Fruit fly (Drosophila melanogaster) whole organism, embryonic: ENCODE results near the gene Girdin.

Experiments
- Atf3 ChIP-seq: fragments of 200-800 bp; sonication (Bioruptor generic); optimal IDR thresholded peaks from 3 replicates; lab custom pipeline; 2016; ENCODE audit warnings: missing biosample characterization, missing genetic modification characterization
- B-H1 ChIP-seq: fragments of 200-800 bp; sonication (Bioruptor generic); IDR thresholded peaks from 3 replicates; pipeline ENCODE4 v1.3.6; 2022; ENCODE audit warnings: missing biosample characterization, missing genetic modification characterization
- BtbVII ChIP-seq: fragments of 200-800 bp; sonication (Bioruptor generic); optimal IDR thresholded peaks from 3 replicates; lab custom pipeline; 2017; ENCODE audit warnings: missing biosample characterization, mild to moderate bottlenecking, missing genetic modification characterization
- CG1024 ChIP-seq: fragments of 200-800 bp; sonication (Bioruptor generic); IDR thresholded peaks from 2 replicates; pipeline ENCODE4 v1.3.6; 2022; ENCODE audit warnings: missing biosample characterization, missing genetic modification characterization
- CG10431 ChIP-seq: fragments of 200-800 bp; sonication (Bioruptor generic); optimal IDR thresholded peaks from 3 replicates; lab custom pipeline; 2018; ENCODE audit warnings: missing biosample characterization, mild to moderate bottlenecking, missing genetic modification characterization
- CG10543 ChIP-seq: fragments of 200-800 bp; sonication (Bioruptor generic); optimal IDR thresholded peaks from 3 replicates; lab custom pipeline; 2017; ENCODE audit warnings: missing biosample characterization, mild to moderate bottlenecking, missing genetic modification characterization, moderate library complexity
- CG11247 ChIP-seq: fragments of 200-800 bp; sonication (Bioruptor generic); IDR thresholded peaks from 2 replicates; pipeline ENCODE4 v1.3.6; 2022; ENCODE audit warnings: missing biosample characterization, missing genetic modification characterization
- CG11398 ChIP-seq: fragments of 200-800 bp; sonication (Bioruptor generic); optimal IDR thresholded peaks from 2 replicates; lab custom pipeline; 2016; ENCODE audit warnings: missing biosample characterization, missing genetic modification characterization
- CG13287 ChIP-seq: fragments of 200-800 bp; sonication (Bioruptor generic); IDR thresholded peaks from 2 replicates; pipeline ENCODE4 v1.3.6; 2022; ENCODE audit warnings: missing biosample characterization, missing genetic modification characterization; ENCODE audit not compliant: partially characterized antibody
- CG18262 ChIP-seq: fragments of 200-800 bp; optimal IDR thresholded peaks from 3 replicates; lab custom pipeline; 2019; ENCODE audit warnings: missing biosample characterization, mild to moderate bottlenecking, missing genetic modification characterization, moderate library complexity
- CG2120 ChIP-seq: fragments of 200-800 bp; sonication (Bioruptor generic); optimal IDR thresholded peaks from 3 replicates; lab custom pipeline; 2016; ENCODE audit warnings: missing biosample characterization, missing genetic modification characterization
- CG42726 ChIP-seq: fragments of 200-800 bp; sonication (Bioruptor generic); IDR thresholded peaks from 2 replicates; pipeline ENCODE4 v1.3.6; 2022; ENCODE audit warnings: missing biosample characterization, missing genetic modification characterization; ENCODE audit not compliant: partially characterized antibody
- CG4730 ChIP-seq: fragments of 200-800 bp; sonication (Bioruptor generic); IDR thresholded peaks from 2 replicates; pipeline ENCODE4 v1.3.6; 2022; ENCODE audit warnings: missing biosample characterization, missing genetic modification characterization
- CG6854 ChIP-seq: fragments of 200-800 bp; sonication (Bioruptor generic); optimal IDR thresholded peaks from 3 replicates; lab custom pipeline; 2017; ENCODE audit warnings: missing biosample characterization, mild to moderate bottlenecking, missing genetic modification characterization
- CG7745 ChIP-seq: fragments of 200-800 bp; sonication (Bioruptor generic); optimal IDR thresholded peaks from 2 replicates; lab custom pipeline; 2018; ENCODE audit warnings: missing biosample characterization, mild to moderate bottlenecking, missing genetic modification characterization, moderate library complexity
- CG9215 ChIP-seq: fragments of 200-800 bp; sonication (Bioruptor generic); IDR thresholded peaks from 2 replicates; pipeline ENCODE4 v1.3.6; 2022; ENCODE audit warnings: missing biosample characterization, missing genetic modification characterization
- CHES-1-like ChIP-seq: fragments of 200-800 bp; sonication (Bioruptor generic); optimal IDR thresholded peaks from 2 replicates; lab custom pipeline; 2016; ENCODE audit warnings: missing biosample characterization, missing genetic modification characterization
- Dfd ChIP-seq, 2 experiments: fragments of >200 bp; optimal IDR thresholded peaks; 2 replicates each; lab custom pipeline; 2017; ENCODE audit warnings: missing biosample characterization in 2 of 2, missing genetic modification characterization in 2 of 2
- Eip74EF ChIP-seq, 2 experiments: fragments of 200-800 bp in 1 of 2; fragments of >200 bp in 1 of 2; sonication (Bioruptor generic) in 1 of 2; optimal IDR thresholded peaks; 2 replicates each; lab custom pipeline; 2017 to 2019; ENCODE audit warnings: missing biosample characterization in 2 of 2, missing genetic modification characterization in 2 of 2, mild to moderate bottlenecking in 1 of 2, moderate library complexity in 1 of 2
- Lim3 ChIP-seq: fragments of 200-800 bp; sonication (Bioruptor generic); IDR thresholded peaks from 2 replicates; pipeline ENCODE4 v1.3.6; 2022; ENCODE audit warnings: missing biosample characterization, missing genetic modification characterization
- Med ChIP-seq: fragments of 200-800 bp; sonication (Bioruptor generic); peaks from one replicate; lab custom pipeline; 2016; ENCODE audit warnings: missing biosample characterization, missing genetic modification characterization, mild to moderate bottlenecking, inconsistent platforms, moderate library complexity
- NFAT ChIP-seq: fragments of 200-800 bp; sonication (Bioruptor generic); IDR thresholded peaks from 2 replicates; pipeline ENCODE4 v1.3.6; 2022; ENCODE audit warnings: missing biosample characterization, missing genetic modification characterization
- Pdp1 ChIP-seq, 2 experiments: fragments of 200-800 bp; sonication (Bioruptor generic); optimal IDR thresholded peaks; 3 replicates each; lab custom pipeline; 2016; ENCODE audit warnings: missing biosample characterization in 2 of 2, missing genetic modification characterization in 2 of 2, mild to moderate bottlenecking in 1 of 2, moderate library complexity in 1 of 2
- Sry-β ChIP-seq: fragments of 200-800 bp; sonication (Bioruptor generic); optimal IDR thresholded peaks from 2 replicates; lab custom pipeline; 2018; ENCODE audit warnings: missing biosample characterization, mild to moderate bottlenecking, missing genetic modification characterization, moderate library complexity
- Stat92E ChIP-seq, 3 experiments: fragments of >200 bp in 2 of 3; fragments of 200-800 bp in 1 of 3; sonication (Bioruptor generic) in 1 of 3; optimal IDR thresholded peaks; 2 replicates each; lab custom pipeline; 2017 to 2019; ENCODE audit warnings: missing biosample characterization in 3 of 3, missing genetic modification characterization in 3 of 3, mild to moderate bottlenecking in 1 of 3, moderate library complexity in 1 of 3
- Xbp1 ChIP-seq: fragments of 200-800 bp; sonication (Bioruptor generic); optimal IDR thresholded peaks from 3 replicates; lab custom pipeline; 2016; ENCODE audit warnings: missing biosample characterization, mild to moderate bottlenecking, missing genetic modification characterization
- bbx ChIP-seq: fragments of 200-800 bp; sonication (Bioruptor generic); IDR thresholded peaks from 2 replicates; pipeline ENCODE4 v1.3.6; 2022; ENCODE audit warnings: missing biosample characterization, missing genetic modification characterization; ENCODE audit not compliant: partially characterized antibody
- cad ChIP-seq: fragments of >200 bp; optimal IDR thresholded peaks from 2 replicates; lab custom pipeline; 2017; ENCODE audit warnings: missing biosample characterization, missing genetic modification characterization
- ci ChIP-seq: fragments of 200-800 bp; sonication (Bioruptor generic); IDR thresholded peaks from 3 replicates; pipeline ENCODE4 v1.3.6; 2022; ENCODE audit warnings: missing biosample characterization, missing genetic modification characterization
- cwo ChIP-seq: fragments of 200-800 bp; sonication (Bioruptor generic); optimal IDR thresholded peaks from 3 replicates; lab custom pipeline; 2017; ENCODE audit warnings: missing biosample characterization, missing genetic modification characterization, mild to moderate bottlenecking, moderate library complexity, missing genetic modification reagents
- disco-r ChIP-seq: fragments of 200-800 bp; sonication (Bioruptor generic); optimal IDR thresholded peaks from 2 replicates; lab custom pipeline; 2016; ENCODE audit warnings: missing biosample characterization, missing genetic modification characterization
- ems ChIP-seq: fragments of 200-800 bp; sonication (Bioruptor generic); optimal IDR thresholded peaks from 3 replicates; lab custom pipeline; 2016; ENCODE audit warnings: missing biosample characterization, missing genetic modification characterization
- inv ChIP-seq: fragments of 200-800 bp; sonication (Bioruptor generic); IDR thresholded peaks from 2 replicates; pipeline ENCODE4 v1.3.6; 2022; ENCODE audit warnings: missing biosample characterization, missing genetic modification characterization; ENCODE audit not compliant: partially characterized antibody
- ken ChIP-seq: fragments of 200-800 bp; sonication (Bioruptor generic); IDR thresholded peaks from 3 replicates; pipeline ENCODE4 v1.3.6; 2022; ENCODE audit warnings: missing biosample characterization, missing genetic modification characterization
- nau ChIP-seq: fragments of 200-800 bp; sonication (Bioruptor generic); optimal IDR thresholded peaks from 3 replicates; lab custom pipeline; 2017; ENCODE audit warnings: missing biosample characterization, mild to moderate bottlenecking, missing genetic modification characterization, missing genetic modification reagents
- nerfin-2 ChIP-seq: fragments of 200-800 bp; sonication (Bioruptor generic); IDR thresholded peaks from 2 replicates; pipeline ENCODE4 v1.3.6; 2022; ENCODE audit warnings: missing biosample characterization, missing genetic modification characterization; ENCODE audit not compliant: partially characterized antibody
- pnt ChIP-seq: fragments of 200-800 bp; sonication (Bioruptor generic); optimal IDR thresholded peaks from 3 replicates; lab custom pipeline; 2016; ENCODE audit warnings: missing biosample characterization, missing genetic modification characterization
- ro ChIP-seq: fragments of 200-800 bp; sonication (Bioruptor generic); IDR thresholded peaks from 2 replicates; pipeline ENCODE4 v1.3.6; 2022; ENCODE audit warnings: missing biosample characterization, missing genetic modification characterization
- sima ChIP-seq: fragments of 200-800 bp; sonication (Bioruptor generic); optimal IDR thresholded peaks from 2 replicates; lab custom pipeline; 2016; ENCODE audit warnings: missing biosample characterization, missing genetic modification characterization
- sqz ChIP-seq: fragments of 200-800 bp; sonication (Bioruptor generic); optimal IDR thresholded peaks from 3 replicates; lab custom pipeline; 2018; ENCODE audit warnings: missing biosample characterization, mild to moderate bottlenecking, missing genetic modification characterization
- stc ChIP-seq: fragments of 200-800 bp; sonication (Bioruptor generic); IDR thresholded peaks from 2 replicates; pipeline ENCODE4 v1.3.6; 2022; ENCODE audit warnings: missing biosample characterization, missing genetic modification characterization
- sug ChIP-seq: fragments of 200-800 bp; optimal IDR thresholded peaks from 2 replicates; lab custom pipeline; 2019; ENCODE audit warnings: missing biosample characterization, mild to moderate bottlenecking, missing genetic modification characterization, moderate library complexity
- tap ChIP-seq: fragments of 200-800 bp; optimal IDR thresholded peaks from 3 replicates; lab custom pipeline; 2019; ENCODE audit warnings: missing biosample characterization, mild to moderate bottlenecking, missing genetic modification characterization, moderate library complexity
- ttk ChIP-seq: fragments of 200-800 bp; sonication (Bioruptor generic); IDR thresholded peaks from 2 replicates; pipeline ENCODE4 v2.1.2; 2022; ENCODE audit warnings: missing biosample characterization, missing genetic modification characterization

Girdin gene

DNA sequence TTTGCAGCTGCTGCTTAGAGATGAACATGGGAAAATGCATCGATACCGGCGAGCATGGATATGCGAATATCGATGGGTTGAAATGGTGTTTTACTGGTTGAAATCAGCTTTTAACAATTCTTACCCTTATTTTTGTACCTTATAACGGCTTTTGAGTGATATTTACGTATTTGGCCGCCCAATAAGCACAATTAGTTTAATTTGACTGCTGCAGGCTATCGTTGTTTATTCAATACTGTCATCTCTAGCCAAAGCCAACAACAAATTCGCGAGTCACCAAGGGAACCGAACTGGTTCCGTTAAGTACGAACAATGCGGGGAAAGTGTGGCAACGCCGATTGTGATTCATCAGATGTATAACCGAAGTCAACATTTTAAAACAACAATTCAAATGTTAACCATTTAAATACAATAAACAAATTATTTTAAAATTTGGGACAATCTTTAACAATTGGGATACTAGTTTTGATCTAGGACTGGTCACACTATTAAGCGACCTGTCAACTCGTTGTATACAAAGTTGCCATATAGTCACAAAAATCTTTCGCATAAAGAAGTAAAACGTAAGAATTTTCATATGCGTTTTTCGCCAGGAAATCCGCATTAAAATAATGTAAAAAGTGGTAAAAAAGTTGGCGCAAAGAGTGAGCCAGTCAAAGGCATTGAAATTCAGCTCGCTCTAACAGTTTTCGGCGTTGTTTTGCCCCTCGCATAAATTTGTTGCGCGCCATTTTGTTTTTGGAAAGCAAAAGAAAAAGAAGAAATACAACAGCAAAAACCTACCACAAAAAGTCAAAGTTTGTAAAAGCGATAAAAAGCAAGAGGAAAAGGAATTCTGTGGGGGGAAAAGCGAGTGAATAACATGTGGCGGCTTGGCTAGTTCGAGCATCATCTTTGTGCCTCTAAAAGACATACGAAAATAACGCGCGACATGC lies 30.3 kb upstream of the Girdin start, which contains the start of the genes Usp5 and BtbVII (continued):
- TF ChIP-seq stc (GFP tag; lab: Robert Waterston, UW) = no peak
- TF ChIP-seq CG9215 = peak; percentile 39; the same call in 1 of the 2 replicates
- TF ChIP-seq pnt (GFP tag; lab: Kevin White, UChicago) = peak; percentile 55
- no peak for TF ChIP-seq ttk (GFP tag; lab: Robert Waterston, UW)

DNA sequence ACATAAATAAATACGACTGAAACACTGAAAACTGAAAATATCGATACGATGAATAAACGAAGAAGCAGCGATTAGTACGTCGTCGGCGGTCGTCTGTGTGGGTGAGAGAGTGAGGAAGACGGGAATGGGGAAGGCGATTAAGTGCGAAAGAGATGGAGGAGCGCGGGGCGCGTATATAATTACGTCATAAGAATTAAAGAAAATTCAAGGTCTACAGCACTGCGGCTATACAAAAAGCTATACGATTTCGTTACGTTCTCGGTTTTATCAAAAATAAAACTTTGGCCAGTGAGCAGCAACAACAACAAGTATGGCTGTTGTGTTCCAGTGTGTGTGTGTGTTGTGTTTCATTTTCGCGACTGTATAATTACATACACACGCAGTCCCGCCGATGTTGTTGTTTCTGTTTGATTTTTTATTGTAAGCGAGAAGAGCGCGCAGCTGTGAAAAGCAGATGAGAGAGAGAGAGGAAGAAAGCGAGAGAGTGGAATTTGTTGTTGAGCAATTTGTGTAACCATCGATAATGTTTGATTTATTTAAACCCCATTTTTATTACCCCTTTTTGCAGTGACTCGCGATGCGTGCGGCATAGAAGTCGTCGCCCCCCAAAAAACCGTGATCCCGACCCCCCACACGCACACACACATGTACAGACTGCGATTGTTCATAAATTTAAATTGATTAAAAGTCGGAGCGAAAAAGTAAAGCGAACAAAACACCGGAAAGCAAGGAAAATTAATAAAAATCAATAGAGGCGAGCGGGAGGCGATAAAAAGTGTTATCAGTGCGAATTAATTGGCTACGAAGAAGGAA lies 29.5 kb upstream of the Girdin start:
- TF ChIP-seq disco-r (GFP tag; lab: Kevin White, UChicago) (no peak), Stat92E (GFP tag; optimal IDR thresholded peaks at IDR 0.05; lab: Kevin White, UChicago) (no peak), CG1024 (no peak), CG7745 (tag; lab: Kevin White, UChicago) (no peak), CHES-1-like (GFP tag; lab: Kevin White, UChicago) (peak; percentile 54), ci (GFP tag; lab: Robert Waterston, UW) (0 out of 3 replicates have a peak, but pooled peaks have one; percentile 12), tap (tag; lab: Kevin White, UChicago) (no peak), CG42726 (GFP tag; lab: Robert Waterston, UW) (peak; percentile 23; the same call in 1 of the 2 replicates), CG2120 (GFP tag; lab: Kevin White, UChicago) (no peak), nau (no peak), CG18262 (no peak), ems (GFP tag; lab: Kevin White, UChicago) (no peak), CG4730 (GFP tag; lab: Robert Waterston, UW) (no peak), nerfin-2 (0 out of 2 replicates have a peak, but pooled peaks have one; percentile 25), BtbVII (peak; percentile 99), sqz (GFP tag; lab: Kevin White, UChicago) (no peak), bbx (peak; percentile 24; the same call in 1 of the 2 replicates), CG13287 (GFP tag; lab: Robert Waterston, UW) (peak; percentile 46; the same call in 1 of the 2 replicates), inv (no peak), cad (no peak), CG11247 (no peak), Med (GFP tag; lab: Kevin White, UChicago) (peak; percentile 12), cwo (GFP tag; lab: Kevin White, UChicago) (peak; percentile 46), CG11398 (GFP tag; lab: Kevin White, UChicago) (no peak), Sry-β (no peak), Eip74EF (GFP tag; optimal IDR thresholded peaks at IDR 0.05; lab: Kevin White, UChicago) (no peak), ken (GFP tag; lab: Robert Waterston, UW) (no peak), sima (GFP tag; lab: Kevin White, UChicago) (no peak), CG10543 (GFP tag; lab: Kevin White, UChicago) (peak; percentile 96), Atf3 (GFP tag; lab: Kevin White, UChicago) (peak; percentile 81), B-H1 (no peak), Xbp1 (no peak), CG6854 (peak; percentile 45), Pdp1 (GFP tag; optimal IDR thresholded peaks at IDR 0.05; lab: Kevin White, UChicago) (peak in 1 of 2 experiments; percentile 100), NFAT (GFP tag; lab: Robert Waterston, UW) (no peak), sug (tag; lab: Kevin White, UChicago) (peak; percentile 99), Lim3 (GFP tag; lab: Robert Waterston, UW) (no peak), CG10431 (GFP tag; lab: Kevin White, UChicago) (no peak), Dfd (GFP tag; optimal IDR thresholded peaks at IDR 0.05; lab: Kevin White, UChicago) (no peak), ro (GFP tag; lab: Robert Waterston, UW) (no peak)
